Fruit fly (Drosophila melanogaster): ENCODE data around the gene CG13599.

Gene CG13599

dm6 chr3R:23939921-23940839, 8.7 kb downstream of the CG13599 start (continued):
- TF ChIP-seq CHES-1-like (GFP tag; optimal IDR thresholded peaks at IDR 0.05), result peak; percentile 51
- TF ChIP-seq hkb (optimal IDR thresholded peaks at IDR 0.05), result no peak
- TF ChIP-seq hkb (GFP tag; IDR thresholded peaks at IDR 0.05), result peak; percentile 89
- peak; percentile 91 for TF ChIP-seq Med (GFP tag)
- TF ChIP-seq rib (GFP tag; IDR thresholded peaks at IDR 0.05), result peak; percentile 71
- no peak for TF ChIP-seq knrl (GFP tag; IDR thresholded peaks at IDR 0.05; ENCODE audit: partially characterized antibody)
- no peak for TF ChIP-seq abd-A (tag; optimal IDR thresholded peaks at IDR 0.05)
- TF ChIP-seq onecut (GFP tag; IDR thresholded peaks at IDR 0.05), result peak; percentile 84
- TF ChIP-seq mld (GFP tag; IDR thresholded peaks at IDR 0.05; ENCODE audit: partially characterized antibody), result no peak
- TF ChIP-seq MTF-1 (GFP tag; optimal IDR thresholded peaks at IDR 0.05; ENCODE audit: borderline replicate concordance), result peak; percentile 93
- peak; percentile 68 for TF ChIP-seq CG11398 (GFP tag; optimal IDR thresholded peaks at IDR 0.05)
- no peak for TF ChIP-seq jigr1 (GFP tag; IDR thresholded peaks at IDR 0.05)
- peak; percentile 79 for TF ChIP-seq CG17385 (GFP tag; optimal IDR thresholded peaks at IDR 0.05)
- TF ChIP-seq CG8765 (GFP tag; IDR thresholded peaks at IDR 0.05), result no peak
- peak; percentile 28 for TF ChIP-seq gcm2 (GFP tag; optimal IDR thresholded peaks at IDR 0.05)
- peak; percentile 99 for TF ChIP-seq sug (tag; optimal IDR thresholded peaks at IDR 0.05)
- peak; percentile 56 to 57 for TF ChIP-seq dpn (GFP tag; optimal IDR thresholded peaks at IDR 0.05)
- peak; percentile 82 for TF ChIP-seq tap (tag; optimal IDR thresholded peaks at IDR 0.05)
- peak; percentile 86 for TF ChIP-seq CG9727 (GFP tag; optimal IDR thresholded peaks at IDR 0.05)
- no peak for TF ChIP-seq amos (GFP tag; IDR thresholded peaks at IDR 0.05; ENCODE audit: partially characterized antibody)
- peak; percentile 87 for TF ChIP-seq Hey (tag; optimal IDR thresholded peaks at IDR 0.05)
- TF ChIP-seq CG2202 (tag; optimal IDR thresholded peaks at IDR 0.05), result peak; percentile 94
- no peak for TF ChIP-seq Lim3 (GFP tag; IDR thresholded peaks at IDR 0.05)
- TF ChIP-seq phol (tag; optimal IDR thresholded peaks at IDR 0.05), result peak; percentile 6
- TF ChIP-seq bowl (GFP tag; IDR thresholded peaks at IDR 0.05), result peak; percentile 70; the same call in 1 of the 2 replicates
- peak in 1 of 3 experiments; percentile 1 for TF ChIP-seq Stat92E (GFP tag; optimal IDR thresholded peaks at IDR 0.05)
- TF ChIP-seq en (GFP tag; optimal IDR thresholded peaks at IDR 0.05), result peak; percentile 42
- no peak for TF ChIP-seq Hr39 (optimal IDR thresholded peaks at IDR 0.05)
- TF ChIP-seq CG6654 (GFP tag; optimal IDR thresholded peaks at IDR 0.05), result peak; percentile 25
- peak; percentile 14 for TF ChIP-seq CG31388 (GFP tag; optimal IDR thresholded peaks at IDR 0.05)
- TF ChIP-seq Hand (GFP tag; optimal IDR thresholded peaks at IDR 0.05), result peak; percentile 7
- peak; percentile 89 for TF ChIP-seq CG12299 (tag; optimal IDR thresholded peaks at IDR 0.05)
- no peak for TF ChIP-seq CG9609 (GFP tag; optimal IDR thresholded peaks at IDR 0.05)
- TF ChIP-seq CG16815 (GFP tag; optimal IDR thresholded peaks at IDR 0.05), result peak; percentile 28
- TF ChIP-seq CG17186 (GFP tag; optimal IDR thresholded peaks at IDR 0.05), result peak; percentile 39
- no peak for TF ChIP-seq CG11560 (tag; IDR thresholded peaks at IDR 0.05)
- no peak for TF ChIP-seq CG7963 (GFP tag; IDR thresholded peaks at IDR 0.05; ENCODE audit: partially characterized antibody)
- peak; percentile 74 for TF ChIP-seq CoRest (tag; optimal IDR thresholded peaks at IDR 0.05)
- peak; percentile 76 for TF ChIP-seq Sox102F (GFP tag; optimal IDR thresholded peaks at IDR 0.05)
- peak; percentile 76 for TF ChIP-seq CG10654 (GFP tag; optimal IDR thresholded peaks at IDR 0.05)
- TF ChIP-seq CG1832 (GFP tag; optimal IDR thresholded peaks at IDR 0.05), result no peak
- no peak for TF ChIP-seq Trl (optimal IDR thresholded peaks at IDR 0.05)
- TF ChIP-seq Trl (GFP tag; optimal IDR thresholded peaks at IDR 0.05), result peak; percentile 69
- peak; percentile 94 for TF ChIP-seq CG17568 (GFP tag; optimal IDR thresholded peaks at IDR 0.05)
- TF ChIP-seq insv (GFP tag; optimal IDR thresholded peaks at IDR 0.05), result peak in 1 of 2 experiments; percentile 75
- TF ChIP-seq ci (GFP tag; IDR thresholded peaks at IDR 0.05), result peak; percentile 89
- peak; percentile 81 for TF ChIP-seq NC2β (GFP tag; optimal IDR thresholded peaks at IDR 0.05)
- peak; percentile 76 for TF ChIP-seq CG6765 (GFP tag; optimal IDR thresholded peaks at IDR 0.05)
- no peak for TF ChIP-seq Sin3A (optimal IDR thresholded peaks at IDR 0.05)
